Worm (Caenorhabditis elegans) whole organism, midembryonic: Measurements from ENCODE around the gene C43H6.12.

Experiments
- T22C8.4 ChIP-seq: fragments of 200-800 bp; sonication (Bioruptor generic); IDR thresholded peaks from 2 replicates; pipeline ENCODE4 v1.3.6; 2022; ENCODE audit warnings: missing genetic modification characterization, missing compliant biosample characterization
- cog-1 ChIP-seq: sonication (generic microtip); optimal IDR thresholded peaks from 2 replicates; lab custom pipeline; 2016; ENCODE audit warnings: missing genetic modification characterization, missing compliant biosample characterization
- flt-1 ChIP-seq: fragments of 200-800 bp; sonication (Bioruptor generic); IDR thresholded peaks from 2 replicates; pipeline ENCODE4 v1.3.6; 2022; ENCODE audit warnings: missing genetic modification characterization, missing compliant biosample characterization
- klf-2 ChIP-seq: fragments of 200-800 bp; sonication (Bioruptor generic); conservative IDR thresholded peaks from 2 replicates; pipeline ENCODE4 v1.3.6; 2022; ENCODE audit warnings: missing genetic modification reagents, missing genetic modification characterization, missing compliant biosample characterization
- med-1 ChIP-seq: sonication (generic microtip); optimal IDR thresholded peaks from 2 replicates; lab custom pipeline; 2017; ENCODE audit warnings: missing genetic modification characterization, mild to moderate bottlenecking, missing compliant biosample characterization, antibody characterized with exemption, missing genetic modification reagents; ENCODE audit not compliant: insufficient read depth
- ref-1 ChIP-seq: fragments of 200-800 bp; sonication (Bioruptor generic); conservative IDR thresholded peaks from 2 replicates; pipeline ENCODE4 v1.3.6; 2022; ENCODE audit warnings: missing genetic modification reagents, missing genetic modification characterization, missing compliant biosample characterization
- tab-1 ChIP-seq: fragments of 200-800 bp; sonication (Bioruptor generic); IDR thresholded peaks from 2 replicates; pipeline ENCODE4 v1.3.6; 2022; ENCODE audit warnings: missing genetic modification characterization, missing compliant biosample characterization
- ztf-23 ChIP-seq: fragments of 200-800 bp; sonication (Bioruptor generic); IDR thresholded peaks from 2 replicates; pipeline ENCODE4 v1.3.6; 2022; ENCODE audit warnings: missing genetic modification reagents, missing genetic modification characterization, missing compliant biosample characterization
- ztf-29 ChIP-seq: fragments of 200-800 bp; sonication (Bioruptor generic); IDR thresholded peaks from 2 replicates; pipeline ENCODE4 v1.3.6; 2022; ENCODE audit warnings: missing genetic modification reagents, missing genetic modification characterization, missing compliant biosample characterization

C43H6.12 gene

DNA sequence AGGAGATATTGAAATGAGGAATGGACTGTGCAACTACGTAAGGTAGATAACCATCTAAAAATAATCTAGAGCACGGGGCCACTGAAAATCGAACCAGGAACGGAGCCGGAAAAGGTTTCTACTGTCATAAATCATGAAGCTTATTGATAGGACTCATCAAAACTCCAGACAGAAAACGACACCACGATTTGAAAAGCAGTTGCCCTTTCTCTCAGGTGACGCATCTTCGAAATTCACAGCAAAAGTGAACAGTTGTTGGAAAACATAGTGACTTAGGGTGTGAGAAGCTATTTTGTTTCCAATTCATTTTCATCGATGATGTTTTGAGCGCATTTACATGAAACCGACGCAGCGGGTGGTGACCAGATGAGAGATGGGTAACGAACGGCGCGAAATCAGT is 42.9 kb downstream of the C43H6.12 start:
- TF ChIP-seq T22C8.4 (GFP tag; lab: Robert Waterston, UW) (no peak), med-1 (GFP tag; lab: Kevin White, UChicago) (no peak), klf-2 (no peak), flt-1 (GFP tag; lab: Robert Waterston, UW) (no peak), ref-1 (no peak), tab-1 (GFP tag; lab: Robert Waterston, UW) (no peak)

- no peak for TF ChIP-seq klf-2
- 0 out of 2 replicates have a peak, but pooled peaks have one; percentile 25 for TF ChIP-seq flt-1 (GFP tag; lab: Robert Waterston, UW)
- TF ChIP-seq ztf-23: no peak
- no peak for TF ChIP-seq ref-1
- 0 out of 2 replicates have a peak, but pooled peaks have one; percentile 53 for TF ChIP-seq tab-1 (GFP tag; lab: Robert Waterston, UW)
- no peak for TF ChIP-seq med-1 (GFP tag; lab: Kevin White, UChicago)
- TF ChIP-seq T22C8.4 (GFP tag; lab: Robert Waterston, UW): no peak
- TF ChIP-seq cog-1 (tag; lab: Kevin White, UChicago): no peak
- no peak for TF ChIP-seq ztf-29 (GFP tag; lab: Robert Waterston, UW)
Observed at ce11 chrX:2452716-2453115, 43.3 kb downstream of the C43H6.12 start.

DNA sequence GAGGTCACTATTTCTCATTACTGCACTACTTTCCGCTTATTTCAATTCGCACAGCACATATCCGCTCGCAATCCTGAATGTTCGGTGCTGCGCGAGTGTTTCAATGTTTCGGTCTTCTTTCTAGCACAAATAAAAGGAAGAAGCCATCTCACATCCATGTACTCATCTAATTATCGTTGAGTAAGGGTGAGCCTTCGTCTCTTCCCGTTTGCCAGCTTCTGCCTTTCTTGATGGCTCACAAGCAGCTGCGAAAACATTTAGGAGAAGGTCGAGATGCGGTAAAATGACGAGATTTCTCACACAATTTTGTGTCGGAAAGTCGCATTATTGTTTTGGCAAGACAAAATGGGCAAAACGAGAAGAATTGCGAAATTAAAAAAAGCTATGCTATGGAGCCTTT is 45.5 kb downstream of the C43H6.12 start:
- TF ChIP-seq tab-1 (GFP tag; lab: Robert Waterston, UW): no peak
- no peak for TF ChIP-seq klf-2
- TF ChIP-seq cog-1 (tag; lab: Kevin White, UChicago): no peak
- TF ChIP-seq ref-1: no peak
- no peak for TF ChIP-seq ztf-29 (GFP tag; lab: Robert Waterston, UW)
- no peak for TF ChIP-seq flt-1 (GFP tag; lab: Robert Waterston, UW)
- TF ChIP-seq ztf-23: no peak
- TF ChIP-seq T22C8.4 (GFP tag; lab: Robert Waterston, UW): no peak
- TF ChIP-seq med-1 (GFP tag; lab: Kevin White, UChicago): no peak

ce11 chrX:2456141-2456540 is 46.7 kb downstream of the C43H6.12 start:
- TF ChIP-seq flt-1 (GFP tag; lab: Robert Waterston, UW) (no peak), T22C8.4 (GFP tag; lab: Robert Waterston, UW) (no peak), cog-1 (tag; lab: Kevin White, UChicago) (no peak), tab-1 (GFP tag; lab: Robert Waterston, UW) (no peak), ztf-23 (no peak), med-1 (GFP tag; lab: Kevin White, UChicago) (no peak), ref-1 (no peak), klf-2 (no peak), ztf-29 (GFP tag; lab: Robert Waterston, UW) (no peak)

DNA sequence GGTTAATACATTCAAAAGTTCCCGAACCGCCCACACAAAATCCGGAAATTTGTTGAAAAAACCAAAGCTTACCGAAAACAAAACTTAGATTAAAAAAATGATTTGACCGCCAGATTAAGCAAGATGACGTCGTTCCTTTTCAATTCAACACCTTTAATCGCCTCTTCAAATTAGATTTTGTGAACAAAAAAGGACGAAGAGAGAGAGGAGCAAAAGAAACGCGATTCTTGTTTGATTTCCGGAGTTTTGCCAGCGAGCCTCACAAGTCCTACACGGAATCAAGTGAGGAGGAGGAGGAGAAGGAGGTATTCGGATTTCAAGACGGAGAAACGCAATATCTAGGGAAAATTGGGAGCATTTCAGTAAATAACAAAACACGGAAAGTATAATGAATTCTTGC is 48.1 kb downstream of the C43H6.12 start:
- no peak for TF ChIP-seq ztf-23
- no peak for TF ChIP-seq flt-1 (GFP tag; lab: Robert Waterston, UW)
